Worm (Caenorhabditis elegans) whole organism, late embryonic: Measurements from ENCODE around the gene srh-297.
"Not testable (repeated sequence)": the region's sequence is repeated elsewhere in the genome, so short reads cannot be mapped to it uniquely, and the experiment has no call there.

Source experiments
- C08G9.2 ChIP-seq: sonication (generic microtip); optimal IDR thresholded peaks from 2 replicates; lab custom pipeline; 2016; ENCODE audit warnings: mild to moderate bottlenecking, missing genetic modification characterization, moderate library complexity, missing compliant biosample characterization
- ama-1 ChIP-seq: fragments of 150-350 bp; optimal IDR thresholded peaks from 2 replicates; lab custom pipeline; 2014
- ceh-24 ChIP-seq: sonication (generic microtip); optimal IDR thresholded peaks from 2 replicates; lab custom pipeline; 2016; ENCODE audit warnings: mild to moderate bottlenecking, missing genetic modification characterization, missing compliant biosample characterization
- ceh-30 ChIP-seq: fragments of 150-350 bp; optimal IDR thresholded peaks from 2 replicates; lab custom pipeline; 2014; ENCODE audit warnings: missing biosample characterization, missing genetic modification characterization
- ceh-9 ChIP-seq: sonication (generic microtip); optimal IDR thresholded peaks from 2 replicates; lab custom pipeline; 2016; ENCODE audit warnings: mild to moderate bottlenecking, missing genetic modification characterization, inconsistent platforms, missing compliant biosample characterization
- mec-3 ChIP-seq: sonication (generic microtip); optimal IDR thresholded peaks from 2 replicates; lab custom pipeline; 2016; ENCODE audit warnings: borderline replicate concordance, missing genetic modification characterization, missing compliant biosample characterization
- pat-9 ChIP-seq: fragments of 200-800 bp; sonication (Bioruptor generic); optimal IDR thresholded peaks from 2 replicates; lab custom pipeline; 2018; ENCODE audit warnings: mild to moderate bottlenecking, missing genetic modification characterization, moderate library complexity, missing compliant biosample characterization
- zip-5 ChIP-seq: sonication (generic microtip); optimal IDR thresholded peaks from 2 replicates; lab custom pipeline; 2016; ENCODE audit warnings: missing genetic modification characterization, missing compliant biosample characterization

srh-297 gene

ce11 chrII:3185848-3186247 lies 44.5 kb downstream of the srh-297 start (continued):
- TF ChIP-seq ceh-30 (tag; lab: Kevin White, UChicago): no peak
- TF ChIP-seq pat-9 (tag; lab: Kevin White, UChicago): no peak

ce11 chrII:3184858-3185257 lies 45.5 kb downstream of the srh-297 start, which contains the start of gene sri-78:
Gene sri-78, plus strand, starts transcription at chrII:3185158.
- not testable (repeated sequence) for TF ChIP-seq ama-1; zip-5; ceh-24 (tag; lab: Kevin White, UChicago)
- TF ChIP-seq, all 69 proteins: peak for 0; not testable (repeated sequence) for 69

ce11 chrII:3183300-3183840 lies 47.0 kb downstream of the srh-297 start, which contains the start of the genes Y27F2A.6 and Y27F2A.8:
Gene Y27F2A.6, minus strand, starts transcription at chrII:3183400.
Gene Y27F2A.8, plus strand, starts transcription at chrII:3183790.
- not testable (repeated sequence) for TF ChIP-seq C08G9.2, ceh-9, mec-3 (tag; lab: Kevin White, UChicago)
- TF ChIP-seq, all 69 proteins: peak for 0; not testable (repeated sequence) for 69
